In genomic region chr3R:31059807-31060707, dm6 we compare ENCODE assay signal across 1 fruit fly cellular context.
TF ChIP-seq lines count a peak whose summit lies in the region.

No protein-coding gene starts in this region.

TF ChIP-seq in whole organism, embryonic, 481 proteins besides CTCF, POLR2A, EP300 and RAD21 (continued from another document):
- TF ChIP-seq Rfx (GFP tag; IDR thresholded peaks at IDR 0.05; lab: Robert Waterston, UW): 0 out of 2 replicates have a peak, but pooled peaks have one; percentile 32
- peak; percentile 31 for TF ChIP-seq CG8944 (GFP tag; optimal IDR thresholded peaks at IDR 0.05; lab: Kevin White, UChicago)
- TF ChIP-seq CG3995 (GFP tag; optimal IDR thresholded peaks at IDR 0.05; lab: Kevin White, UChicago): no peak
- TF ChIP-seq run (tag; optimal IDR thresholded peaks at IDR 0.05; lab: Kevin White, UChicago): no peak
- TF ChIP-seq CG12744 (GFP tag; optimal IDR thresholded peaks at IDR 0.05; lab: Kevin White, UChicago): no peak
- TF ChIP-seq Ets65A (GFP tag; lab: Kevin White, UChicago): peak; percentile 92
- 0 out of 2 replicates have a peak, but pooled peaks have one; percentile 10 for TF ChIP-seq danr (GFP tag; IDR thresholded peaks at IDR 0.05; lab: Robert Waterston, UW)
- no peak for TF ChIP-seq CG3163 (GFP tag; optimal IDR thresholded peaks at IDR 0.05; lab: Kevin White, UChicago)
- TF ChIP-seq Mrtf (GFP tag; IDR thresholded peaks at IDR 0.05; lab: Robert Waterston, UW): no peak
- TF ChIP-seq Mad (GFP tag; optimal IDR thresholded peaks at IDR 0.05; lab: Kevin White, UChicago): peak; percentile 11
- no peak for TF ChIP-seq maf-S (GFP tag; optimal IDR thresholded peaks at IDR 0.05; lab: Kevin White, UChicago)
- TF ChIP-seq CG6854 (GFP tag; optimal IDR thresholded peaks at IDR 0.05; lab: Kevin White, UChicago): no peak
- TF ChIP-seq CG4820 (GFP tag; optimal IDR thresholded peaks at IDR 0.05; lab: Kevin White, UChicago): no peak
- no peak for TF ChIP-seq CG2129 (GFP tag; IDR thresholded peaks at IDR 0.05; lab: Robert Waterston, UW; ENCODE audit: partially characterized antibody)
- peak; percentile 44 for TF ChIP-seq CG8388 (GFP tag; optimal IDR thresholded peaks at IDR 0.05; lab: Kevin White, UChicago)
- TF ChIP-seq gsb-n (tag; optimal IDR thresholded peaks at IDR 0.05; lab: Kevin White, UChicago): peak; percentile 34
- TF ChIP-seq CG17568 (GFP tag; optimal IDR thresholded peaks at IDR 0.05; lab: Kevin White, UChicago): no peak
- peak; percentile 22; the same call in 1 of the 2 replicates for TF ChIP-seq wor (GFP tag; IDR thresholded peaks at IDR 0.05; lab: Robert Waterston, UW)
- peak; percentile 14 for TF ChIP-seq CoRest (tag; optimal IDR thresholded peaks at IDR 0.05; lab: Kevin White, UChicago)
- TF ChIP-seq Camta (GFP tag; optimal IDR thresholded peaks at IDR 0.05; lab: Kevin White, UChicago): peak; percentile 5
- TF ChIP-seq H15 (GFP tag; IDR thresholded peaks at IDR 0.05; lab: Robert Waterston, UW): peak; percentile 27; the same call in 1 of the 3 replicates
- peak; percentile 19 for TF ChIP-seq fd3F (GFP tag; optimal IDR thresholded peaks at IDR 0.05; lab: Kevin White, UChicago)
- TF ChIP-seq B-H1 (GFP tag; IDR thresholded peaks at IDR 0.05; lab: Robert Waterston, UW): peak; percentile 13; the same call in 1 of the 3 replicates
- TF ChIP-seq sens (GFP tag; lab: Kevin White, UChicago): peak; percentile 92
- TF ChIP-seq sob (GFP tag; IDR thresholded peaks at IDR 0.05; lab: Robert Waterston, UW): no peak; the same call in 1 of the 2 replicates
- TF ChIP-seq stc (GFP tag; IDR thresholded peaks at IDR 0.05; lab: Robert Waterston, UW): peak; percentile 67
- TF ChIP-seq caup (GFP tag; optimal IDR thresholded peaks at IDR 0.05; lab: Kevin White, UChicago; ENCODE audit: severe bottlenecking): no peak
- TF ChIP-seq CG2199 (GFP tag; IDR thresholded peaks at IDR 0.05; lab: Robert Waterston, UW): no peak
- peak; percentile 15 for TF ChIP-seq CG1602 (GFP tag; optimal IDR thresholded peaks at IDR 0.05; lab: Kevin White, UChicago)
- TF ChIP-seq peb (GFP tag; IDR thresholded peaks at IDR 0.05; lab: Robert Waterston, UW): peak; percentile 33; the same call in 1 of the 2 replicates
- no peak for TF ChIP-seq stwl (tag; optimal IDR thresholded peaks at IDR 0.05; lab: Kevin White, UChicago)
- peak; percentile 76 for TF ChIP-seq ci (GFP tag; IDR thresholded peaks at IDR 0.05; lab: Robert Waterston, UW)
- peak; percentile 30; the same call in 1 of the 2 replicates for TF ChIP-seq slbo (GFP tag; IDR thresholded peaks at IDR 0.05; lab: Robert Waterston, UW)
- TF ChIP-seq CG4328 (GFP tag; optimal IDR thresholded peaks at IDR 0.05; lab: Kevin White, UChicago): no peak
- TF ChIP-seq CG17328 (GFP tag; IDR thresholded peaks at IDR 0.05; lab: Robert Waterston, UW): peak; percentile 49
- TF ChIP-seq CG2202 (tag; optimal IDR thresholded peaks at IDR 0.05; lab: Kevin White, UChicago): no peak
- TF ChIP-seq tin (GFP tag; optimal IDR thresholded peaks at IDR 0.05; lab: Kevin White, UChicago): peak; percentile 26
- TF ChIP-seq row (GFP tag; IDR thresholded peaks at IDR 0.05; lab: Robert Waterston, UW): peak; percentile 55
- TF ChIP-seq ara (GFP tag; IDR thresholded peaks at IDR 0.05; lab: Robert Waterston, UW): peak; percentile 67
- TF ChIP-seq zfh2 (GFP tag; optimal IDR thresholded peaks at IDR 0.05; lab: Kevin White, UChicago): peak; percentile 7
- TF ChIP-seq CG14710 (tag; optimal IDR thresholded peaks at IDR 0.05; lab: Kevin White, UChicago): no peak
- TF ChIP-seq CG13775 (GFP tag; optimal IDR thresholded peaks at IDR 0.05; lab: Kevin White, UChicago): peak; percentile 33
- TF ChIP-seq bsh (GFP tag; optimal IDR thresholded peaks at IDR 0.05; lab: Kevin White, UChicago): peak in 1 of 2 experiments; percentile 61
- no peak for TF ChIP-seq CG11456 (GFP tag; IDR thresholded peaks at IDR 0.05; lab: Robert Waterston, UW)
- TF ChIP-seq Ssrp (tag; optimal IDR thresholded peaks at IDR 0.05; lab: Kevin White, UChicago): peak; percentile 13
- TF ChIP-seq Nf-YC (tag; optimal IDR thresholded peaks at IDR 0.05; lab: Kevin White, UChicago): peak; percentile 11
- 0 out of 2 replicates have a peak, but pooled peaks have one; percentile 17 for TF ChIP-seq dimm (GFP tag; IDR thresholded peaks at IDR 0.05; lab: Robert Waterston, UW)
- peak; percentile 27; the same call in 2 of the 3 replicates for TF ChIP-seq tgo (GFP tag; IDR thresholded peaks at IDR 0.05; lab: Robert Waterston, UW)
- TF ChIP-seq CG7556 (GFP tag; optimal IDR thresholded peaks at IDR 0.05; lab: Kevin White, UChicago): peak; percentile 9
- peak; percentile 3 for TF ChIP-seq odd (GFP tag; optimal IDR thresholded peaks at IDR 0.05; lab: Kevin White, UChicago)
- peak; percentile 55 for TF ChIP-seq mam (GFP tag; optimal IDR thresholded peaks at IDR 0.05; lab: Kevin White, UChicago)
- TF ChIP-seq CG9609 (GFP tag; optimal IDR thresholded peaks at IDR 0.05; lab: Kevin White, UChicago): peak; percentile 61
- TF ChIP-seq grau (tag; optimal IDR thresholded peaks at IDR 0.05; lab: Kevin White, UChicago): peak; percentile 38
- TF ChIP-seq CG43689 (GFP tag; IDR thresholded peaks at IDR 0.05; lab: Robert Waterston, UW): no peak
- no peak for TF ChIP-seq zf30C (GFP tag; optimal IDR thresholded peaks at IDR 0.05; lab: Kevin White, UChicago)
- TF ChIP-seq H2.0 (GFP tag; IDR thresholded peaks at IDR 0.05; lab: Robert Waterston, UW): no peak
- 0 out of 2 replicates have a peak, but pooled peaks have one; percentile 23 for TF ChIP-seq esg (GFP tag; conservative IDR thresholded peaks at IDR 0.05; lab: Robert Waterston, UW)
- peak; percentile 3 for TF ChIP-seq HLH54F (GFP tag; optimal IDR thresholded peaks at IDR 0.05; lab: Kevin White, UChicago)
- TF ChIP-seq dmrt99B (tag; optimal IDR thresholded peaks at IDR 0.05; lab: Kevin White, UChicago): peak; percentile 44
- TF ChIP-seq CG14441 (GFP tag; IDR thresholded peaks at IDR 0.05; lab: Robert Waterston, UW): peak; percentile 37; the same call in 1 of the 2 replicates
- no peak for TF ChIP-seq prd (optimal IDR thresholded peaks at IDR 0.05; lab: Kevin White, UChicago)
- TF ChIP-seq prd (GFP tag; IDR thresholded peaks at IDR 0.05; lab: Robert Waterston, UW): peak; percentile 38; the same call in 1 of the 3 replicates
- peak; percentile 6 for TF ChIP-seq bcd (GFP tag; optimal IDR thresholded peaks at IDR 0.05; lab: Kevin White, UChicago)
- no peak for TF ChIP-seq CG9876 (GFP tag; optimal IDR thresholded peaks at IDR 0.05; lab: Kevin White, UChicago)
- TF ChIP-seq kah (GFP tag; optimal IDR thresholded peaks at IDR 0.05; lab: Kevin White, UChicago): no peak
- peak; percentile 42 for TF ChIP-seq CG15269 (tag; optimal IDR thresholded peaks at IDR 0.05; lab: Kevin White, UChicago)
- peak; percentile 20 for TF ChIP-seq CG17802 (tag; optimal IDR thresholded peaks at IDR 0.05; lab: Kevin White, UChicago)
- no peak for TF ChIP-seq ems (GFP tag; optimal IDR thresholded peaks at IDR 0.05; lab: Kevin White, UChicago)
